Fruit fly (Drosophila melanogaster) whole organism, prepupa: ENCODE measurements around the gene CG2209.

ENCODE experiments used
- Blimp-1 ChIP-seq: fragments of 200-800 bp; sonication (Bioruptor generic); optimal IDR thresholded peaks from 3 replicates; lab custom pipeline; 2017; ENCODE audit warnings: missing biosample characterization, missing genetic modification characterization, mild to moderate bottlenecking, moderate library complexity, missing genetic modification reagents
- CG16779 ChIP-seq: fragments of 200-800 bp; sonication (Bioruptor generic); optimal IDR thresholded peaks from 3 replicates; lab custom pipeline; 2017; ENCODE audit warnings: missing biosample characterization, mild to moderate bottlenecking, missing genetic modification characterization
- CG31627 ChIP-seq: fragments of 200-800 bp; sonication (Bioruptor generic); optimal IDR thresholded peaks from 3 replicates; lab custom pipeline; 2016; ENCODE audit warnings: missing biosample characterization, missing genetic modification characterization
- CG6163 ChIP-seq: fragments of 200-800 bp; sonication (Bioruptor generic); IDR thresholded peaks from 3 replicates; pipeline ENCODE4 v1.3.6; 2022; ENCODE audit warnings: missing biosample characterization, missing genetic modification characterization
- CG6792 ChIP-seq: fragments of 200-800 bp; sonication (Bioruptor generic); optimal IDR thresholded peaks from 3 replicates; lab custom pipeline; 2016; ENCODE audit warnings: missing biosample characterization, missing genetic modification characterization
- CG7368 ChIP-seq: fragments of 200-800 bp; sonication (Bioruptor generic); optimal IDR thresholded peaks from 3 replicates; lab custom pipeline; 2016; ENCODE audit warnings: missing biosample characterization, missing genetic modification characterization
- CG8632 ChIP-seq: fragments of 200-800 bp; sonication (Bioruptor generic); optimal IDR thresholded peaks from 3 replicates; lab custom pipeline; 2016; ENCODE audit warnings: missing biosample characterization, missing genetic modification characterization
- Eip78C ChIP-seq: fragments of 200-800 bp; sonication (Bioruptor generic); peaks from one replicate; lab custom pipeline; 2016; ENCODE audit warnings: missing biosample characterization, missing genetic modification characterization
- Ets96B ChIP-seq: fragments of 200-800 bp; optimal IDR thresholded peaks from 2 replicates; lab custom pipeline; 2019; ENCODE audit warnings: missing biosample characterization, mild to moderate bottlenecking, missing genetic modification characterization, moderate library complexity

DNA sequence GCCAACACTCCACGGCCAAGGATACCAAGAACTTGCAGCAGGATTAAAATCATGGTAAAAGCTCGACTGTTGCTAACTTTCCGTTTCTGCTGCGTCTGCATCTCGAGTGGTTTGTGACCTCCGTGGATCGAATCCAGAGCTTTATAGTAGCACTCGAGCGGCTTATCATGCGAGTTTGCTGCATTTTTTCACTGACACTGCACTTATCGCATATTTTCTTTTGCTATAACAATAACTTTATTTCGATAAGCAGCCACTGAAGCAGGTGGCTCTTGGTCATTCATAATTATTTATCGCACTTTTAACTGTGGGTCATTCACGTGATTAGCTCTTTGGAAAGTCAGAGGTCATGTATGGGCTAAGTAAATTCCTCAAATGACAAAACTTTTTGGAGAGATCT is 45.9 kb upstream of the CG2209 start, which contains the start of gene CG12716:
- TF ChIP-seq Eip78C, result no peak
- no peak for TF ChIP-seq CG16779 (tag; lab: Kevin White, UChicago)
- no peak for TF ChIP-seq CG31627 (GFP tag; lab: Kevin White, UChicago)
- TF ChIP-seq CG6163 (GFP tag; lab: Robert Waterston, UW), result no peak
- TF ChIP-seq Ets96B (tag; lab: Kevin White, UChicago), result no peak
- no peak for TF ChIP-seq Blimp-1 (GFP tag; lab: Kevin White, UChicago)
- no peak for TF ChIP-seq CG8632
- no peak for TF ChIP-seq CG6792
- TF ChIP-seq CG7368 (GFP tag; lab: Kevin White, UChicago), result no peak
